Fruit fly (Drosophila melanogaster): ENCODE measurements around the gene Faf2.

dm6 chr2L:18687827-18688226 lies 20.7 kb downstream of the Faf2 start:
- TF ChIP-seq insv (optimal IDR thresholded peaks at IDR 0.05) (no peak), psq (optimal IDR thresholded peaks at IDR 0.05) (no peak), h (optimal IDR thresholded peaks at IDR 0.05) (no peak), Myc (optimal IDR thresholded peaks at IDR 0.05) (no peak), ttk (optimal IDR thresholded peaks at IDR 0.05) (peak; percentile 91), Sin3A (optimal IDR thresholded peaks at IDR 0.05) (no peak)

Data from Kc167 (cell line).